Fruit fly (Drosophila melanogaster) whole organism, embryonic: Measurements from ENCODE around the gene SMC5.

Experiments used
- Adf1 ChIP-seq: fragments of 200-800 bp; sonication (Bioruptor generic); IDR thresholded peaks from 2 replicates; pipeline ENCODE4 v1.3.6; 2022; ENCODE audit warnings: missing biosample characterization, missing genetic modification characterization
- dm ChIP-seq: fragments of 200-800 bp; sonication (Bioruptor generic); optimal IDR thresholded peaks from 3 replicates; lab custom pipeline; 2016; ENCODE audit warnings: missing biosample characterization, missing genetic modification characterization
- pzg ChIP-seq: fragments of 200-800 bp; sonication (Bioruptor generic); optimal IDR thresholded peaks from 3 replicates; lab custom pipeline; 2018; ENCODE audit warnings: missing biosample characterization, mild to moderate bottlenecking, missing genetic modification characterization, moderate library complexity

- TF ChIP-seq Adf1 (peak; percentile 86), pzg (GFP tag; lab: Kevin White, UChicago) (no peak), dm (no peak)
Measured at dm6 chr3L:21598337-21598736, 29.4 kb downstream of the SMC5 start.
